Fruit fly (Drosophila melanogaster) whole organism, wandering third instar larva: ENCODE data around the gene Tnpo-SR.

Source experiments
- Abd-B ChIP-seq: fragments of >200 bp; optimal IDR thresholded peaks from 2 replicates; lab custom pipeline; 2017; ENCODE audit warnings: missing biosample characterization, missing genetic modification characterization
- CG9705 ChIP-seq: fragments of 200-800 bp; sonication (Bioruptor generic); optimal IDR thresholded peaks from 2 replicates; lab custom pipeline; 2018; ENCODE audit warnings: missing biosample characterization, mild to moderate bottlenecking, missing genetic modification characterization
- Dif ChIP-seq: fragments of 200-275, 200-300 bp; sonication (Bioruptor generic); optimal IDR thresholded peaks from 2 replicates; lab custom pipeline; 2018; ENCODE audit warnings: missing biosample characterization, missing genetic modification characterization; ENCODE audit not compliant: partially characterized antibody
- GATAd ChIP-seq: sonication (Bioruptor generic); optimal IDR thresholded peaks from 2 replicates; lab custom pipeline; 2016; ENCODE audit warnings: missing biosample characterization, missing genetic modification characterization
- HLH106 ChIP-seq: fragments of 200-800 bp; optimal IDR thresholded peaks from 3 replicates; lab custom pipeline; 2019; ENCODE audit warnings: missing biosample characterization, mild to moderate bottlenecking, missing genetic modification characterization, moderate library complexity
- Hnf4 ChIP-seq: fragments of 200-800 bp; sonication (Bioruptor generic); optimal IDR thresholded peaks from 2 replicates; lab custom pipeline; 2016; ENCODE audit warnings: missing biosample characterization, mild to moderate bottlenecking, missing genetic modification characterization
- Hr78 ChIP-seq: fragments of >200 bp; optimal IDR thresholded peaks from 2 replicates; lab custom pipeline; 2017; ENCODE audit warnings: missing biosample characterization, missing genetic modification characterization
- Hr83 ChIP-seq: fragments of 200-300 bp; sonication (Bioruptor generic); optimal IDR thresholded peaks from 2 replicates; lab custom pipeline; 2016; ENCODE audit warnings: missing biosample characterization, mild to moderate bottlenecking, missing genetic modification characterization, moderate library complexity; ENCODE audit not compliant: poor library complexity, severe bottlenecking
- Jra ChIP-seq: sonication (Bioruptor generic); optimal IDR thresholded peaks from 2 replicates; lab custom pipeline; 2016; ENCODE audit warnings: missing biosample characterization, missing genetic modification characterization
- Mio ChIP-seq: sonication (Bioruptor generic); optimal IDR thresholded peaks from 2 replicates; lab custom pipeline; 2016; ENCODE audit warnings: missing biosample characterization, missing genetic modification characterization
- Myc ChIP-seq: fragments of >200 bp; optimal IDR thresholded peaks from 2 replicates; lab custom pipeline; 2017
- N ChIP-seq: fragments of >200 bp; optimal IDR thresholded peaks from 2 replicates; lab custom pipeline; 2018; ENCODE audit warnings: missing biosample characterization, missing external identifiers, missing genetic modification characterization
- OdsH ChIP-seq: fragments of 200-800 bp; sonication (Bioruptor generic); optimal IDR thresholded peaks from 2 replicates; lab custom pipeline; 2016; ENCODE audit warnings: missing biosample characterization, mild to moderate bottlenecking, missing genetic modification characterization
- Rel ChIP-seq, 2 experiments: fragments of 200-800 bp; sonication (Bioruptor generic) in 1 of 2; optimal IDR thresholded peaks; 2 replicates in 1 of 2; 3 replicates in 1 of 2; lab custom pipeline; 2016 to 2019; ENCODE audit warnings: mild to moderate bottlenecking in 2 of 2, missing biosample characterization in 2 of 2, missing genetic modification characterization in 2 of 2, moderate library complexity in 1 of 2
- Sp1 ChIP-seq: fragments of 200-800 bp; sonication (Bioruptor generic); optimal IDR thresholded peaks from 3 replicates; lab custom pipeline; 2019; ENCODE audit warnings: missing biosample characterization, mild to moderate bottlenecking, missing genetic modification characterization, moderate library complexity
- br ChIP-seq: fragments of 200-800 bp; sonication (Bioruptor generic); optimal IDR thresholded peaks from 2 replicates; lab custom pipeline; 2016; ENCODE audit warnings: missing biosample characterization, missing genetic modification characterization
- brk ChIP-seq: fragments of 200-800 bp; sonication (Bioruptor generic); optimal IDR thresholded peaks from 2 replicates; lab custom pipeline; 2016; ENCODE audit warnings: missing biosample characterization, mild to moderate bottlenecking, missing genetic modification characterization
- dl ChIP-seq, 2 experiments: fragments of 175-275, 200-275 bp in 1 of 2; fragments of 200-275 bp in 1 of 2; sonication (Bioruptor generic); optimal IDR thresholded peaks; lab custom pipeline; 2018; ENCODE audit warnings: mild to moderate bottlenecking in 2 of 2, missing biosample characterization in 2 of 2, missing genetic modification characterization in 2 of 2, moderate library complexity in 2 of 2; ENCODE audit not compliant: partially characterized antibody in 2 of 2, insufficient read depth in 1 of 2
- dmrt93B ChIP-seq: fragments of 200-800 bp; sonication (Bioruptor generic); optimal IDR thresholded peaks from 2 replicates; lab custom pipeline; 2018; ENCODE audit warnings: missing biosample characterization, mild to moderate bottlenecking, missing genetic modification characterization
- dsf ChIP-seq: sonication (Bioruptor generic); optimal IDR thresholded peaks from 2 replicates; lab custom pipeline; 2016; ENCODE audit warnings: missing biosample characterization, missing genetic modification characterization, borderline replicate concordance
- ey ChIP-seq: fragments of 200-800 bp; sonication (Bioruptor generic); optimal IDR thresholded peaks from 2 replicates; lab custom pipeline; 2016; ENCODE audit warnings: missing biosample characterization, missing genetic modification characterization
- foxo ChIP-seq, 2 experiments: fragments of 200-800 bp; sonication (Bioruptor generic); optimal IDR thresholded peaks; 2 replicates in 1 of 2; 3 replicates in 1 of 2; lab custom pipeline; 2016 to 2017; ENCODE audit warnings: missing biosample characterization in 2 of 2, missing genetic modification characterization in 2 of 2
- fru ChIP-seq: fragments of 200-800 bp; sonication (Bioruptor generic); optimal IDR thresholded peaks from 3 replicates; lab custom pipeline; 2016; ENCODE audit warnings: missing biosample characterization, mild to moderate bottlenecking, missing genetic modification characterization
- h ChIP-seq: fragments of 200-800 bp; sonication (Bioruptor generic); optimal IDR thresholded peaks from 3 replicates; lab custom pipeline; 2016; ENCODE audit warnings: missing biosample characterization, mild to moderate bottlenecking, missing genetic modification characterization
- jim ChIP-seq: fragments of 175-275, 200-325 bp; sonication (Bioruptor generic); optimal IDR thresholded peaks from 2 replicates; lab custom pipeline; 2016; ENCODE audit warnings: missing biosample characterization, mild to moderate bottlenecking, missing genetic modification characterization
- lola ChIP-seq: fragments of >200 bp; optimal IDR thresholded peaks from 2 replicates; lab custom pipeline; 2017; ENCODE audit warnings: missing biosample characterization, missing genetic modification characterization
- pan ChIP-seq: fragments of >200 bp; optimal IDR thresholded peaks from 2 replicates; lab custom pipeline; 2017
- psq ChIP-seq: fragments of 200-800 bp; sonication (Bioruptor generic); optimal IDR thresholded peaks from 3 replicates; lab custom pipeline; 2017; ENCODE audit warnings: missing biosample characterization, mild to moderate bottlenecking, missing genetic modification characterization, moderate library complexity
- rgr ChIP-seq: fragments of 200-800 bp; sonication (Bioruptor generic); optimal IDR thresholded peaks from 3 replicates; lab custom pipeline; 2016; ENCODE audit warnings: missing biosample characterization, mild to moderate bottlenecking, missing genetic modification characterization
- sage ChIP-seq: fragments of 200-800 bp; sonication (Bioruptor generic); optimal IDR thresholded peaks from 2 replicates; lab custom pipeline; 2016; ENCODE audit warnings: missing biosample characterization, mild to moderate bottlenecking, missing genetic modification characterization
- sv ChIP-seq: fragments of 200-800 bp; sonication (Bioruptor generic); optimal IDR thresholded peaks from 3 replicates; lab custom pipeline; 2016; ENCODE audit warnings: missing biosample characterization, missing genetic modification characterization
- woc ChIP-seq: sonication (Bioruptor generic); optimal IDR thresholded peaks from 2 replicates; lab custom pipeline; 2016; ENCODE audit warnings: missing biosample characterization, mild to moderate bottlenecking, missing genetic modification characterization

The Tnpo-SR gene

DNA sequence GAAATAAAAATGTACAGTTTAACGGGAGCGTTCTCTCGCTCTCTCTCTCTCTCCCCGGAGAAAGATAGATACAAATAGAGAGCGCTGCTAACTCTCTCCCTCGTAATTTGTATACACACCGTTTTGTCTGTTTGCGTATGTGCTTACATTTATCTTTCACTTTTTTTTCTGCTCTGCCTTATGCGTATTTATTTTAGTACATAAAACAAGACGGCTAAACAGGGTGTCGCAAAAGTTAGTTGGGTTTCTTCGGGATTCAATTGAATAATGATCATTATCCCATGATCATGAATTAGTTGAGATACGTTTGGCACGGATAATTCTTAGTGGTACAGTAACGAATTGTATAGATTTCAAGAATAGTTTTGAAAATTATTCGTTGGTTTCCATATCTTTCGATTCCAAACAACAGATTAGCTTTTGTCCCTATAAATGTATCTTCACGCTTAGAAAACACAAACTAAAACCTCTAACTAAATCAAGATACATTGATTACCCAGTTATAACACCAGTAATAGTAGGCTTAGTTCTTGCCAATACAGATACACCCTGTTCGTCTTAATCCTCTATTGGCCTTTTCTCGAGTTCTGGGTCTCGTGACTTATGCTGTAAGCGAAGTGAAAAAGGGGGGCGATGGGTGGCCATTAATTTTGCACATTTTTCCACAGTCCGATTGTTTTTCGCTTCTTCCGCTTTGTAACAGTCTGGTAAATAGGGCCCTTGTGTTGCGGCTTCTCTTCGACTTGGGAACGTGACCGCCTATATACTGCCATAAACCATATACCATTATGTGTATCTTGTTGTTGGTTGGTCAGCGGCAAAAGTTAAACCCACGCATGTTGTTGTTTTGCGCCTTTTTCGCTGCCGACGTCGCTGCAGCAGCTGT, 5.0 kb upstream of the Tnpo-SR start:
- TF ChIP-seq brk (no peak), jim (GFP tag; lab: Kevin White, UChicago) (no peak), h (GFP tag; lab: Kevin White, UChicago) (peak; percentile 57), Abd-B (GFP tag; lab: Kevin White, UChicago) (no peak), dsf (GFP tag; lab: Kevin White, UChicago) (peak; percentile 38), foxo (GFP tag; optimal IDR thresholded peaks at IDR 0.05; lab: Kevin White, UChicago) (peak in 1 of 2 experiments; percentile 79), Hr83 (GFP tag; lab: Kevin White, UChicago) (peak; percentile 87), Sp1 (peak; percentile 82), Hnf4 (peak; percentile 31), GATAd (no peak), Mio (GFP tag; lab: Kevin White, UChicago) (peak; percentile 34), br (GFP tag; lab: Kevin White, UChicago) (peak; percentile 61), dmrt93B (peak; percentile 51), Rel (GFP tag; optimal IDR thresholded peaks at IDR 0.05; lab: Kevin White, UChicago) (no peak), Rel (tag; optimal IDR thresholded peaks at IDR 0.05; lab: Kevin White, UChicago) (no peak), dl (GFP tag; optimal IDR thresholded peaks at IDR 0.05; lab: Kevin White, UChicago; ENCODE audit: insufficient read depth in 1 of 2, partially characterized antibody in 2 of 2) (peak; percentile 70 to 82), lola (GFP tag; lab: Kevin White, UChicago) (no peak), HLH106 (peak; percentile 78), sv (peak; percentile 63), Dif (GFP tag; lab: Kevin White, UChicago) (peak; percentile 89), Myc (lab: Kevin White, UChicago) (no peak), sage (GFP tag; lab: Kevin White, UChicago) (peak; percentile 21), rgr (GFP tag; lab: Kevin White, UChicago) (peak; percentile 53), Hr78 (GFP tag; lab: Kevin White, UChicago) (no peak), CG9705 (GFP tag; lab: Kevin White, UChicago) (peak; percentile 54), ey (peak; percentile 58), psq (GFP tag; lab: Kevin White, UChicago) (peak; percentile 53), pan (lab: Kevin White, UChicago) (no peak), woc (GFP tag; lab: Kevin White, UChicago) (peak; percentile 17), fru (peak; percentile 81), N (GFP tag; lab: Kevin White, UChicago) (no peak), OdsH (GFP tag; lab: Kevin White, UChicago) (peak; percentile 63), Jra (peak; percentile 6)

DNA sequence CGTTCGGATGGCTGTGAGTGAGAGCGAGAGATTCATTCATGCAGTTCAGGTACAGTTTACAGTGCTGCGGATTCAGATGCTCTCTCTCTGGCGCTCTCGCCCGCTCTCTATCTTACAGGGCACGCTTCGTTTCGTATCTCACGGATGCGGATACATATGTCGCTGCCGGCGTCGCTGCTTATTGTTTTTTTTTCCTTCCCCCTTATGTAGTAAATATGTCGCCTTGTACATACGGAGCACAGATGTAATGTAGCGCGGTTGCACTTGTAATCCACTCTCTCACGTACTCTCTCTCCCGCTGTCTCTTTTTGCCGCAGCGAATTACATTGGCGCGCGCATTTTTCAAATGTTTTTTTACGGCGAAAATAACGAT, 4.4 kb upstream of the Tnpo-SR start:
- no peak for TF ChIP-seq rgr (GFP tag; lab: Kevin White, UChicago)
- TF ChIP-seq Dif (GFP tag; lab: Kevin White, UChicago) = peak; percentile 97
- peak; percentile 42 for TF ChIP-seq Hr83 (GFP tag; lab: Kevin White, UChicago)
- TF ChIP-seq sage (GFP tag; lab: Kevin White, UChicago) = peak; percentile 71
- TF ChIP-seq jim (GFP tag; lab: Kevin White, UChicago) = peak; percentile 23
- TF ChIP-seq dsf (GFP tag; lab: Kevin White, UChicago) = no peak
- no peak for TF ChIP-seq Sp1
- TF ChIP-seq dl (GFP tag; optimal IDR thresholded peaks at IDR 0.05; lab: Kevin White, UChicago; ENCODE audit: insufficient read depth in 1 of 2, partially characterized antibody in 2 of 2) = peak; percentile 97
- TF ChIP-seq h (GFP tag; lab: Kevin White, UChicago) = peak; percentile 49

DNA sequence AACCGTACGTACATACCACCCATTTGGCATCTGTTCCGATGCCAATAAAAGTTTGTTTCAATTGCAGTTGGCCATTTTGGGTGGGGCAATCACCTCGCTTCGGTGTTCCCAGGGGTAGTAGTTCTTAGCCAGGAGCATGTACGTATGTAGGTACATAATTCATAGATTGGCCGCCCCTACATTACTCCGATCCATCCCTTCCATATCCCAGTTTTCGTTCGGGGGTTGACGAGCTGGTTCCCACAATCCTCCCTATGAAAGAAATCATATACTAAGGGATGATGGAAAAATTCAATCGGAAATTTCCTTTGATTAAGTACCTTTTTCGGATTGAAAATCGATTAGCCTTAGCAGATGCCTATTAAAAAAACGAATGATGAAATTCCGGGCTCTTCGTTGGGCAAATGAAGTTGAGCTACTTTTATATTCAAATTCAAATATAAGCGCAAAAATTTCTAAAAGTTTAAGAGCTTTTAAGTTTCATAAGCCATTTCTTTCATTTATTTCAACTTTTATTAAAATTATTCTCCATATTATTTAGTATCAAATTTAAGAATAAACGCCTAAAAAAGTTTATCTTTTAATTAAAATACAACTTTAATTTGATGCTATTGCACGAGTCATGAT, 1.7 kb upstream of the Tnpo-SR start:
- no peak for TF ChIP-seq CG9705 (GFP tag; lab: Kevin White, UChicago)
- no peak for TF ChIP-seq Sp1
- TF ChIP-seq, all 38 proteins: peak for 0
